Worm (Caenorhabditis elegans) whole organism, L1 larva: ENCODE data around the gene cyp-32A1.

ENCODE experiments used
- C04F5.9 ChIP-seq: sonication (generic microtip); optimal IDR thresholded peaks from 2 replicates; lab custom pipeline; 2016; ENCODE audit warnings: missing genetic modification characterization, missing compliant biosample characterization
- C16A3.4 ChIP-seq: fragments of 150-350 bp; optimal IDR thresholded peaks from 2 replicates; lab custom pipeline; 2014; ENCODE audit warnings: missing biosample characterization, missing genetic modification characterization
- F16B12.6 ChIP-seq: fragments of 150-350 bp; optimal IDR thresholded peaks from 2 replicates; lab custom pipeline; 2014; ENCODE audit warnings: missing biosample characterization, missing genetic modification characterization
- Y116A8C.19 ChIP-seq: sonication (generic microtip); optimal IDR thresholded peaks from 2 replicates; lab custom pipeline; 2016; ENCODE audit warnings: missing compliant biosample characterization, missing genetic modification characterization, borderline replicate concordance
- aha-1 ChIP-seq: fragments of 150-350 bp; optimal IDR thresholded peaks from 2 replicates; lab custom pipeline; 2014; ENCODE audit warnings: missing biosample characterization, missing genetic modification characterization
- alr-1 ChIP-seq: fragments of 200-800 bp; sonication (Bioruptor generic); optimal IDR thresholded peaks from 2 replicates; lab custom pipeline; 2018; ENCODE audit warnings: borderline replicate concordance, mild to moderate bottlenecking, missing genetic modification characterization, missing compliant biosample characterization
- aly-2 ChIP-seq: fragments of 150-350 bp; optimal IDR thresholded peaks from 2 replicates; lab custom pipeline; 2014; ENCODE audit warnings: missing biosample characterization, missing genetic modification characterization
- ceh-63 ChIP-seq: fragments of 200-800 bp; sonication (Bioruptor generic); optimal IDR thresholded peaks from 2 replicates; lab custom pipeline; 2018; ENCODE audit warnings: mild to moderate bottlenecking, missing genetic modification characterization, missing compliant biosample characterization
- ceh-8 ChIP-seq: fragments of 200-800 bp; sonication (Bioruptor generic); optimal IDR thresholded peaks from 2 replicates; lab custom pipeline; 2018; ENCODE audit warnings: mild to moderate bottlenecking, missing genetic modification characterization, moderate library complexity, missing compliant biosample characterization
- ceh-90 ChIP-seq: sonication (generic microtip); optimal IDR thresholded peaks from 2 replicates; lab custom pipeline; 2016; ENCODE audit warnings: missing genetic modification characterization, missing compliant biosample characterization
- dpl-1 ChIP-seq, 3 experiments: fragments of 150-350 bp in 2 of 3; sonication (generic microtip) in 1 of 3; optimal IDR thresholded peaks; 2 replicates each; lab custom pipeline; 2014 to 2017; ENCODE audit warnings: missing biosample characterization in 3 of 3, missing genetic modification characterization in 3 of 3, missing genetic modification reagents in 3 of 3
- efl-3 ChIP-seq: fragments of 200-800 bp; sonication (Bioruptor generic); optimal IDR thresholded peaks from 2 replicates; lab custom pipeline; 2018; ENCODE audit warnings: mild to moderate bottlenecking, missing genetic modification characterization, missing compliant biosample characterization
- elt-2 ChIP-seq: sonication (generic microtip); optimal IDR thresholded peaks from 2 replicates; lab custom pipeline; 2016; ENCODE audit warnings: missing genetic modification characterization, mild to moderate bottlenecking, inconsistent platforms, missing compliant biosample characterization, missing genetic modification reagents
- elt-3 ChIP-seq, 6 experiments: fragments of 150-350 bp in 1 of 6; sonication (generic microtip); optimal IDR thresholded peaks; 2 replicates each; lab custom pipeline; 2017 to 2018; ENCODE audit warnings: missing biosample characterization in 6 of 6, missing genetic modification characterization in 6 of 6, inconsistent platforms in 1 of 6
- ets-5 ChIP-seq: fragments of 200-800 bp; sonication (Bioruptor generic); IDR thresholded peaks from 2 replicates; pipeline ENCODE4 v1.3.6; 2022; ENCODE audit warnings: missing genetic modification characterization, missing compliant biosample characterization
- fkh-10 ChIP-seq: sonication (generic microtip); optimal IDR thresholded peaks from 2 replicates; lab custom pipeline; 2017; ENCODE audit warnings: missing biosample characterization, missing genetic modification reagents, missing genetic modification characterization
- fkh-4 ChIP-seq: sonication (generic microtip); optimal IDR thresholded peaks from 2 replicates; lab custom pipeline; 2016; ENCODE audit warnings: missing compliant biosample characterization, missing genetic modification characterization, borderline replicate concordance
- fkh-8 ChIP-seq: sonication (generic microtip); optimal IDR thresholded peaks from 2 replicates; lab custom pipeline; 2016; ENCODE audit warnings: mild to moderate bottlenecking, missing genetic modification characterization, missing compliant biosample characterization
- grh-1 ChIP-seq: fragments of 200-800 bp; sonication (Bioruptor generic); IDR thresholded peaks from 2 replicates; pipeline ENCODE4 v1.3.6; 2022; ENCODE audit warnings: missing genetic modification reagents, missing genetic modification characterization, missing compliant biosample characterization
- hlh-17 ChIP-seq: fragments of 200-800 bp; sonication (Bioruptor generic); optimal IDR thresholded peaks from 2 replicates; lab custom pipeline; 2018; ENCODE audit warnings: missing genetic modification characterization, mild to moderate bottlenecking, missing compliant biosample characterization, moderate library complexity, borderline replicate concordance
- hlh-4 ChIP-seq: sonication (generic microtip); optimal IDR thresholded peaks from 2 replicates; lab custom pipeline; 2016; ENCODE audit warnings: mild to moderate bottlenecking, missing genetic modification characterization, missing compliant biosample characterization
- isw-1 ChIP-seq: fragments of 200-800 bp; sonication (Bioruptor generic); IDR thresholded peaks from 2 replicates; pipeline ENCODE4 v1.3.6; 2022; ENCODE audit warnings: missing genetic modification characterization, missing compliant biosample characterization
- lin-13 ChIP-seq: fragments of 150-350 bp; optimal IDR thresholded peaks from 2 replicates; lab custom pipeline; 2014; ENCODE audit warnings: missing biosample characterization, missing genetic modification reagents, missing genetic modification characterization
- lin-14 ChIP-seq: fragments of 200-800 bp; sonication (Bioruptor generic); optimal IDR thresholded peaks from 2 replicates; lab custom pipeline; 2018; ENCODE audit warnings: mild to moderate bottlenecking, missing genetic modification characterization, moderate library complexity, missing compliant biosample characterization
- lin-15B ChIP-seq: fragments of 150-350 bp; sonication (generic microtip); optimal IDR thresholded peaks from 3 replicates; lab custom pipeline; 2014; ENCODE audit warnings: missing biosample characterization, missing genetic modification characterization
- lin-35 ChIP-seq, 2 experiments: fragments of 150-350 bp; optimal IDR thresholded peaks; 2 replicates each; lab custom pipeline; 2014; ENCODE audit warnings: missing biosample characterization in 2 of 2, missing genetic modification characterization in 2 of 2, missing genetic modification reagents in 2 of 2
- lin-39 ChIP-seq: fragments of 150-350 bp; optimal IDR thresholded peaks from 2 replicates; lab custom pipeline; 2014; ENCODE audit warnings: missing biosample characterization, missing genetic modification reagents, missing genetic modification characterization
- lir-3 ChIP-seq: sonication (generic microtip); optimal IDR thresholded peaks from 2 replicates; lab custom pipeline; 2016; ENCODE audit warnings: mild to moderate bottlenecking, missing genetic modification characterization, moderate library complexity, missing compliant biosample characterization; ENCODE audit not compliant: poor library complexity
- lsy-2 ChIP-seq, 2 experiments: fragments of 150-350 bp; optimal IDR thresholded peaks; 2 replicates each; lab custom pipeline; 2014; ENCODE audit warnings: missing biosample characterization in 2 of 2, missing genetic modification characterization in 2 of 2
- mab-9 ChIP-seq: fragments of 200-800 bp; sonication (Bioruptor generic); IDR thresholded peaks from 2 replicates; pipeline ENCODE4 v1.3.6; 2022; ENCODE audit warnings: missing genetic modification reagents, missing genetic modification characterization, missing compliant biosample characterization
- mdl-1 ChIP-seq, 2 experiments: fragments of 150-350 bp; optimal IDR thresholded peaks; 2 replicates each; lab custom pipeline; 2014 to 2017; ENCODE audit warnings: missing biosample characterization in 2 of 2, missing genetic modification characterization in 2 of 2, inconsistent platforms in 1 of 2
- nhr-11 ChIP-seq: fragments of 150-350 bp; optimal IDR thresholded peaks from 2 replicates; lab custom pipeline; 2014; ENCODE audit warnings: missing biosample characterization, missing genetic modification characterization
- nhr-20 ChIP-seq: sonication (generic microtip); optimal IDR thresholded peaks from 2 replicates; lab custom pipeline; 2016; ENCODE audit warnings: mild to moderate bottlenecking, missing genetic modification characterization, missing compliant biosample characterization
- nhr-237 ChIP-seq: fragments of 150-350 bp; optimal IDR thresholded peaks from 2 replicates; lab custom pipeline; 2014; ENCODE audit warnings: missing biosample characterization, missing genetic modification characterization
- nhr-28 ChIP-seq: fragments of 150-350 bp; optimal IDR thresholded peaks from 2 replicates; lab custom pipeline; 2014; ENCODE audit warnings: missing biosample characterization, missing genetic modification characterization
- nhr-84 ChIP-seq: sonication (generic microtip); optimal IDR thresholded peaks from 2 replicates; lab custom pipeline; 2017; ENCODE audit warnings: missing biosample characterization, missing genetic modification characterization
- nhr-85 ChIP-seq: sonication (generic microtip); peaks from one replicate; lab custom pipeline; 2016; ENCODE audit warnings: missing genetic modification characterization, inconsistent platforms, missing compliant biosample characterization
- rnt-1 ChIP-seq: sonication (generic microtip); optimal IDR thresholded peaks from 2 replicates; lab custom pipeline; 2016; ENCODE audit warnings: mild to moderate bottlenecking, missing genetic modification characterization, moderate library complexity, missing compliant biosample characterization
- skn-1 ChIP-seq: fragments of 150-350 bp; optimal IDR thresholded peaks from 2 replicates; lab custom pipeline; 2014; ENCODE audit warnings: missing biosample characterization, missing genetic modification characterization
- snpc-4 ChIP-seq: fragments of 150-350 bp; optimal IDR thresholded peaks from 2 replicates; lab custom pipeline; 2014; ENCODE audit warnings: missing biosample characterization, missing genetic modification characterization
- sox-4 ChIP-seq: sonication (generic microtip); optimal IDR thresholded peaks from 2 replicates; lab custom pipeline; 2016; ENCODE audit warnings: missing genetic modification characterization, missing compliant biosample characterization
- sptf-1 ChIP-seq: fragments of 150-350 bp; optimal IDR thresholded peaks from 2 replicates; lab custom pipeline; 2014; ENCODE audit warnings: missing biosample characterization, missing genetic modification characterization
- tbx-2 ChIP-seq: sonication (generic microtip); optimal IDR thresholded peaks from 2 replicates; lab custom pipeline; 2016; ENCODE audit warnings: missing genetic modification characterization, missing compliant biosample characterization
- unc-130 ChIP-seq: fragments of 150-350 bp; optimal IDR thresholded peaks from 2 replicates; lab custom pipeline; 2017; ENCODE audit warnings: missing biosample characterization, missing genetic modification characterization, inconsistent platforms
- unc-30 ChIP-seq: sonication (generic microtip); optimal IDR thresholded peaks from 2 replicates; lab custom pipeline; 2017; ENCODE audit warnings: missing biosample characterization, missing genetic modification characterization
- unc-86 ChIP-seq: sonication (generic microtip); optimal IDR thresholded peaks from 2 replicates; lab custom pipeline; 2016; ENCODE audit warnings: missing genetic modification characterization, missing compliant biosample characterization
- unc-98 ChIP-seq: fragments of 200-800 bp; sonication (Bioruptor generic); IDR thresholded peaks from 2 replicates; pipeline ENCODE4 v1.3.6; 2022; ENCODE audit warnings: missing genetic modification characterization, missing compliant biosample characterization
- xbp-1 ChIP-seq: sonication (generic microtip); optimal IDR thresholded peaks from 2 replicates; lab custom pipeline; 2016; ENCODE audit warnings: missing genetic modification characterization, missing compliant biosample characterization
- zag-1 ChIP-seq: fragments of 150-350 bp; optimal IDR thresholded peaks from 2 replicates; lab custom pipeline; 2014; ENCODE audit warnings: missing biosample characterization, missing genetic modification characterization
- zip-4 ChIP-seq: fragments of 200-800 bp; sonication (Bioruptor generic); optimal IDR thresholded peaks from 2 replicates; lab custom pipeline; 2018; ENCODE audit warnings: mild to moderate bottlenecking, missing genetic modification characterization, moderate library complexity, missing compliant biosample characterization
- ztf-11 ChIP-seq, 2 experiments: sonication (generic microtip); optimal IDR thresholded peaks; 2 replicates each; lab custom pipeline; 2016 to 2017; ENCODE audit warnings: missing genetic modification characterization in 2 of 2, missing biosample characterization in 1 of 2, missing compliant biosample characterization in 1 of 2
- ztf-4 ChIP-seq: fragments of 150-350 bp; optimal IDR thresholded peaks from 2 replicates; lab custom pipeline; 2014; ENCODE audit warnings: missing biosample characterization, missing genetic modification characterization

Gene cyp-32A1

ce11 chrV:7804064-7804800 lies 22.6 kb downstream of the cyp-32A1 start, which contains the start of gene uvs-1:
TSS of gene uvs-1 (minus strand) at chrV:7804208.
- no peak for TF ChIP-seq ceh-63 (GFP tag; lab: Kevin White, UChicago)
- TF ChIP-seq unc-30 (tag; lab: Kevin White, UChicago): no peak
- TF ChIP-seq skn-1 (tag; lab: Kevin White, UChicago): peak; percentile 48
- no peak for TF ChIP-seq nhr-28 (tag; lab: Kevin White, UChicago)
- no peak for TF ChIP-seq nhr-11
- TF ChIP-seq lir-3: no peak
- peak; percentile 33 for TF ChIP-seq snpc-4 (tag; lab: Kevin White, UChicago)
- peak; percentile 41 for TF ChIP-seq tbx-2 (tag; lab: Kevin White, UChicago)
- TF ChIP-seq lin-39 (tag; lab: Kevin White, UChicago): no peak
- no peak for TF ChIP-seq aha-1 (tag; lab: Kevin White, UChicago)
- TF ChIP-seq elt-2 (tag; lab: Kevin White, UChicago): peak; percentile 38
- no peak for TF ChIP-seq zip-4
- TF ChIP-seq sptf-1 (tag; lab: Kevin White, UChicago): no peak
- no peak for TF ChIP-seq aly-2
- no peak for TF ChIP-seq C04F5.9 (tag; lab: Kevin White, UChicago)
- TF ChIP-seq dpl-1 (GFP tag; optimal IDR thresholded peaks at IDR 0.05; lab: Kevin White, UChicago): peak; percentile 33 to 73 (median 38)
- TF ChIP-seq unc-98 (GFP tag; lab: Robert Waterston, UW): no peak
- no peak for TF ChIP-seq grh-1 (GFP tag; lab: Robert Waterston, UW)
- no peak for TF ChIP-seq isw-1 (GFP tag; lab: Robert Waterston, UW)
- peak; percentile 59 for TF ChIP-seq lin-15B (tag; lab: Kevin White, UChicago)
- no peak for TF ChIP-seq ets-5 (GFP tag; lab: Robert Waterston, UW)
- TF ChIP-seq unc-130 (tag; lab: Kevin White, UChicago): peak; percentile 63
- TF ChIP-seq nhr-20 (tag; lab: Kevin White, UChicago): peak; percentile 65
- TF ChIP-seq fkh-8 (tag; lab: Kevin White, UChicago): peak; percentile 66
- TF ChIP-seq ceh-8: no peak
- TF ChIP-seq rnt-1 (tag; lab: Kevin White, UChicago): peak; percentile 37
- no peak for TF ChIP-seq ceh-90
- peak; percentile 37 for TF ChIP-seq xbp-1 (tag; lab: Kevin White, UChicago)
- TF ChIP-seq nhr-237 (tag; lab: Kevin White, UChicago): no peak
- TF ChIP-seq lin-13: peak; percentile 26
- TF ChIP-seq elt-3 (tag; optimal IDR thresholded peaks at IDR 0.05; lab: Kevin White, UChicago): peak in 1 of 6 experiments; percentile 35
- peak; percentile 28 for TF ChIP-seq F16B12.6 (tag; lab: Kevin White, UChicago)
- no peak for TF ChIP-seq fkh-4
- 0 out of 2 replicates have a peak, but pooled peaks have one; percentile 18 for TF ChIP-seq mab-9 (GFP tag; lab: Robert Waterston, UW)
- peak; percentile 8 for TF ChIP-seq unc-86 (tag; lab: Kevin White, UChicago)
- no peak for TF ChIP-seq alr-1
- peak; percentile 91 for TF ChIP-seq nhr-85
- TF ChIP-seq efl-3 (GFP tag; lab: Kevin White, UChicago): no peak
- no peak for TF ChIP-seq nhr-84
- peak in 1 of 2 experiments; percentile 69 for TF ChIP-seq mdl-1 (tag; optimal IDR thresholded peaks at IDR 0.05; lab: Kevin White, UChicago)
- TF ChIP-seq Y116A8C.19: no peak
- TF ChIP-seq ztf-11 (tag; optimal IDR thresholded peaks at IDR 0.05; lab: Kevin White, UChicago): no peak
- TF ChIP-seq hlh-17 (GFP tag; lab: Kevin White, UChicago): no peak
- no peak for TF ChIP-seq sox-4 (tag; lab: Kevin White, UChicago)
- TF ChIP-seq zag-1 (tag; lab: Kevin White, UChicago): no peak
- peak; percentile 17 for TF ChIP-seq fkh-10 (GFP tag; lab: Kevin White, UChicago)
- no peak for TF ChIP-seq ztf-4
- peak; percentile 20 to 43 for TF ChIP-seq lsy-2 (tag; optimal IDR thresholded peaks at IDR 0.05; lab: Kevin White, UChicago)
- TF ChIP-seq lin-14 (GFP tag; lab: Kevin White, UChicago): peak; percentile 78
- peak; percentile 47 for TF ChIP-seq C16A3.4 (tag; lab: Kevin White, UChicago)
- TF ChIP-seq hlh-4 (tag; lab: Kevin White, UChicago): no peak
- peak; percentile 50 to 57 for TF ChIP-seq lin-35 (GFP tag; optimal IDR thresholded peaks at IDR 0.05; lab: Kevin White, UChicago)
